Worm (Caenorhabditis elegans): ENCODE data around the gene smc-6.
A peak's percentile ranks its signal among the peaks of the same experiment; 100 is the strongest.

Gene smc-6

ce11 chrII:11617715-11618114 is 39.2 kb downstream of the smc-6 start:
- TF ChIP-seq W03F9.2 (tag; optimal IDR thresholded peaks at IDR 0.05) (no peak), him-1 (tag; optimal IDR thresholded peaks at IDR 0.05) (no peak), dao-5 (tag; optimal IDR thresholded peaks at IDR 0.05) (no peak)

DNA sequence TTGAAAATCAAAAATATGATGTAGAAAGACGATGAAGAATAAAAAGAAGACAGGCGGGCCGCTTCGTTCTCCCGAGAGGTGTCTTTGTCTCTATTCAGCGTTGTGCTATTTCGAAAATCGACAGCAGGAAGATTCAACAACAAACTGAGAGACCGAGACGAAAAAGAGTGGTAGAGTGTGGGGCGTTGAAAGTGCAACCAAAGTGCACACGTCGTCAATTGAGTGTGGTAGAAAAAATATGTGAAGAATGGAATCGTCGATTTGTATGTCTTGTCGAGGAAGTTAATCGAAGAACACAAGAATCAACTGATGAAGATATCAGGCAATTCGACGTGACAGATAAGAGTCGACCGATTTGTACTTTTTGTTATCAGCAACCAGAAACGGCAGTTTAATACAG is 40.7 kb downstream of the smc-6 start:
- TF ChIP-seq him-1 (tag; optimal IDR thresholded peaks at IDR 0.05) (no peak), dao-5 (tag; optimal IDR thresholded peaks at IDR 0.05) (no peak), W03F9.2 (tag; optimal IDR thresholded peaks at IDR 0.05) (no peak)

DNA sequence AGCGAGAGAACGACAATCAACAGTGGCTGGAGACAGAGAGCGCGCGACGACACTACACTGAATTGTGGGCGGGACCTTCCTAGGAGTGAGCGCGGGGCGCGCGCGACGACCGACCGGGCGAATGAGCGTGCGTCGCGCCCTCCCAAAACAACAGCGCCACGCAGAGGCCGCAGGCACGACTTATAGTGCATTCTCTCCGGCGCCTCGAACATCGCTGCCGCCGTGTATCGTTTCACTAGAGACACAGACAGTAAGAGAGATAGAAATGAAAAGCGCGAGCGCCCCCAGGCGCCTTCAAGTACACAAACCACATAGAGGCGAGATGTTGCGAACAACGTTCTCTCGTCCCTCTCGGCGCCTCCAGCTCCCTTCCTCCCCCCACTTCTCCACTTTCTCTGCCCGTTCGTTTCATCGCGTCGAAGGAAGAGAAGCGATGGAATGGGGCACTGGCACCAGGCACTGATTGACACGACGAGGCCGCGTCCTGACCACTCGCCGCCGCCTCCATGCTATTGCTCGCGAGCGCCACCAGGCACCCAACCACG is 41.5 kb downstream of the smc-6 start:
- TF ChIP-seq him-1 (tag; optimal IDR thresholded peaks at IDR 0.05) (peak; percentile 71), dao-5 (tag; optimal IDR thresholded peaks at IDR 0.05) (peak; percentile 53), W03F9.2 (tag; optimal IDR thresholded peaks at IDR 0.05) (peak; percentile 42)

DNA sequence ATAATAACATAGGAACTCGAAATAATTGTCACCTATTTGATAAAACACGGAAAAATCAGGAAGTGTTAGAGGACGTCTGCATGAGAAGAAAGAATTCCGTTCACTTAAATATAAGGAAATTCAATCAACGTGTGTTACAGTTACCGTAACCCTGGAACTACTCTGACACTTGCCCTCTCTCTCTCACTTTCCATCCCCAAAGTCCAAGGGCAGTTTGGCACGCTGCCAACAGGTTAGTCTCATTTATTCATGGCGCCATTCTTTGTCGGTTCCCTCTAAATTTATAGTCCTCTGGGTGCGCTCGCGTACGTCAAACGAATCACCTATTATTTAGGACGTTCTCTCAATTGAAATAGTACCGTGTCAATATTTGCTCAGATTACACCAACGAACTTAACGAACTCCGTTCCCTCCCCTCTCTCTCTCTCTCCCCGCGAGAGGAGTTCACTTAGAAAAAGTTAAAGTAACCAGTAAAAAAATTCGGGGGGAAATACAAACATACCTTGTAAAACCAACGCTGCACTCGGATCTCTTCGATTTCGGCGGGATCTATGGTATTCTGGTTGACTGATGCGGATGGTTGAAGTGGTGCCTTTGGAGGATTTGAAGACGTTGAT is 42.2 kb downstream of the smc-6 start:
- no peak for TF ChIP-seq W03F9.2 (tag; optimal IDR thresholded peaks at IDR 0.05)
- TF ChIP-seq dao-5 (tag; optimal IDR thresholded peaks at IDR 0.05) = no peak
- no peak for TF ChIP-seq him-1 (tag; optimal IDR thresholded peaks at IDR 0.05)

DNA sequence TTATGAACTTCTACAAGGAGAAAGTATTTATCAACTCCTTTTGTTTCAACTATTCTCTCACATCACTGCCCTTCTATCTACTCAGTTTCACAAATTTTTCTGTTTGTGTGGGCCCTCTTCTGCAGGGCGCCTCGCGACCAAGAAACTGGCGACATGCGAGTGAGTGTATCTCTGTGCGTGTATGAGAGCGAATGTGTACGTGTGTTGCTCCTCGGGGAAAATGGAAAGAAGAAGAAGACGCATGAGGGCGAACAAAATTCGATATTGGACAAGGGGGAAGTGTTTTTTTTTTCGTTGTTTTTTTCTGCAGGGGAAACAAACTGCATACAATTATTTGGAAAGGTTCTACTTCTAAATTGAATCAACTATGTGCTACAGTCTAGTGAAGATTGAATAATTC is 43.1 kb downstream of the smc-6 start:
- TF ChIP-seq him-1 (tag; optimal IDR thresholded peaks at IDR 0.05) = peak; percentile 9
- no peak for TF ChIP-seq W03F9.2 (tag; optimal IDR thresholded peaks at IDR 0.05)
- TF ChIP-seq dao-5 (tag; optimal IDR thresholded peaks at IDR 0.05) = no peak

DNA sequence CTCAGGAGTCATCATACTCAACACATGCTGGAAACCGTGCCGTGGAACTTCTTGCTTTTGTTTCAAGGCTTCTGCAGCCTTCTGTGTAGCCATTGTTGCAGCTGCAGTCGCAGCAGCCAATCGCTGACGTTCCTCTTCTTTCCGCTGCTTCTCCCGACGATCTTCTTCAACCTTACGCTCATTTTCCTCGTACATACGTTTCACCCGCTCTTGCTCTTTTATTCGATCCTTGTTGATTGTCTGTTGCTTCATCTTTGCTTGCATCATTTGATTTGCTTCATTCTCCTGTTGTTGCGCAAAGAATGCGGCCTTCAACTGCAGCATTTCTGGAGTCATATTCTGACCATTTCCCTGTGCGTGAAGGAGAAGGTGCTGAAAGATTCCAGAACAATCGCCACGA is 44.1 kb downstream of the smc-6 start:
- TF ChIP-seq him-1 (tag; optimal IDR thresholded peaks at IDR 0.05) (no peak), W03F9.2 (tag; optimal IDR thresholded peaks at IDR 0.05) (no peak), dao-5 (tag; optimal IDR thresholded peaks at IDR 0.05) (no peak)

ce11 chrII:11627904-11628303 is 49.4 kb downstream of the smc-6 start:
- TF ChIP-seq him-1 (tag; optimal IDR thresholded peaks at IDR 0.05) (no peak), dao-5 (tag; optimal IDR thresholded peaks at IDR 0.05) (no peak), W03F9.2 (tag; optimal IDR thresholded peaks at IDR 0.05) (no peak)

ce11 chrII:11629957-11630356 is 51.4 kb downstream of the smc-6 start:
- TF ChIP-seq him-1 (tag; optimal IDR thresholded peaks at IDR 0.05) (no peak), dao-5 (tag; optimal IDR thresholded peaks at IDR 0.05) (no peak), W03F9.2 (tag; optimal IDR thresholded peaks at IDR 0.05) (no peak)
